Fruit fly (Drosophila melanogaster): Measurements from ENCODE around the gene Lcp65Af.

DNA sequence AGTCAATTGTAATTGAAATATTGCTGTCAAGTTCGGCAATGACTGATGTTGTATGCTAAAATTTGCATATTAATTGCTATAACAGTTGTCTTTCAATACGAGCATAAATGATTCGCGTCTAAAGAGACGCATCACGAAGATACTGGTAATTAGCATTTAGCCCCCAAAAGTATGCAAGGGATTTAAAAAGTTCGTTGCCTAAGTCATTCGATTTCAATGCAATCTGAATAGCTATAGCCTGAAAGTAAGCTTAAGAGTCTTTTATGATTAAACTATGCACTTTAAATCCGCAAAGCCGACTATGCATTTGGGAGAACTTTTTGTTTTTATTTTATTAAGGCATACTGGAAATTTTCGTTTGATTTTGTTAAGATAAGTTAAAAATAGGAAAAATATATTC, 7.0 kb downstream of the Lcp65Af start:
- TF ChIP-seq Vsx2 (GFP tag; optimal IDR thresholded peaks at IDR 0.05; ENCODE audit: partially characterized antibody) (peak; percentile 76), psq (GFP tag; optimal IDR thresholded peaks at IDR 0.05) (no peak), dsf (GFP tag; optimal IDR thresholded peaks at IDR 0.05; ENCODE audit: borderline replicate concordance) (no peak), pan (optimal IDR thresholded peaks at IDR 0.05) (no peak), jim (GFP tag; optimal IDR thresholded peaks at IDR 0.05) (no peak), Myc (optimal IDR thresholded peaks at IDR 0.05) (peak; percentile 74), ey (GFP tag; optimal IDR thresholded peaks at IDR 0.05) (no peak), GATAd (GFP tag; optimal IDR thresholded peaks at IDR 0.05) (no peak), sage (GFP tag; optimal IDR thresholded peaks at IDR 0.05) (no peak), OdsH (GFP tag; optimal IDR thresholded peaks at IDR 0.05) (no peak), Abd-B (GFP tag; optimal IDR thresholded peaks at IDR 0.05) (no peak), Jra (GFP tag; optimal IDR thresholded peaks at IDR 0.05) (no peak), usp (GFP tag; optimal IDR thresholded peaks at IDR 0.05) (no peak)

Data from whole organism, wandering third instar larva.